Worm (Caenorhabditis elegans) whole organism, L2 larva: ENCODE measurements around the gene prk-2.

ENCODE experiments used
- C34F6.9 ChIP-seq: fragments of 150-350 bp; optimal IDR thresholded peaks from 2 replicates; lab custom pipeline; 2014; ENCODE audit warnings: missing biosample characterization, missing genetic modification characterization
- F13H6.1 ChIP-seq: sonication (generic microtip); optimal IDR thresholded peaks from 2 replicates; lab custom pipeline; 2016; ENCODE audit warnings: missing genetic modification characterization, missing compliant biosample characterization
- ZK546.5 ChIP-seq: sonication (generic microtip); optimal IDR thresholded peaks from 2 replicates; lab custom pipeline; 2017; ENCODE audit warnings: missing biosample characterization, missing genetic modification characterization
- alr-1 ChIP-seq: fragments of 150-350 bp; optimal IDR thresholded peaks from 2 replicates; lab custom pipeline; 2014; ENCODE audit warnings: missing biosample characterization, missing genetic modification characterization
- aly-2 ChIP-seq: fragments of 150-350 bp; optimal IDR thresholded peaks from 2 replicates; lab custom pipeline; 2014; ENCODE audit warnings: missing biosample characterization, missing genetic modification characterization
- ama-1 ChIP-seq: fragments of 150-350 bp; optimal IDR thresholded peaks from 2 replicates; lab custom pipeline; 2018; ENCODE audit warnings: inconsistent platforms
- ceh-16 ChIP-seq: fragments of 150-350 bp; optimal IDR thresholded peaks from 2 replicates; lab custom pipeline; 2014; ENCODE audit warnings: missing biosample characterization, missing genetic modification characterization
- ceh-82 ChIP-seq: fragments of 150-350 bp; optimal IDR thresholded peaks from 2 replicates; lab custom pipeline; 2014; ENCODE audit warnings: missing biosample characterization, missing genetic modification characterization
- crh-2 ChIP-seq: sonication (generic microtip); optimal IDR thresholded peaks from 2 replicates; lab custom pipeline; 2017; ENCODE audit warnings: missing biosample characterization, missing genetic modification characterization
- egl-27 ChIP-seq: sonication (generic microtip); optimal IDR thresholded peaks from 3 replicates; lab custom pipeline; 2017; ENCODE audit warnings: missing biosample characterization, missing genetic modification reagents, missing genetic modification characterization
- elt-1 ChIP-seq: fragments of 150-350 bp; optimal IDR thresholded peaks from 2 replicates; lab custom pipeline; 2014; ENCODE audit warnings: missing biosample characterization, missing genetic modification characterization
- elt-3 ChIP-seq: sonication (generic microtip); optimal IDR thresholded peaks from 2 replicates; lab custom pipeline; 2017; ENCODE audit warnings: missing biosample characterization, missing genetic modification characterization
- gmeb-1 ChIP-seq: fragments of 150-350 bp; optimal IDR thresholded peaks from 2 replicates; lab custom pipeline; 2014; ENCODE audit warnings: missing biosample characterization, missing genetic modification characterization
- lin-11 ChIP-seq: fragments of 150-350 bp; sonication (generic microtip); optimal IDR thresholded peaks from 2 replicates; lab custom pipeline; 2014; ENCODE audit warnings: missing biosample characterization, missing genetic modification characterization, inconsistent platforms, mixed read lengths
- lin-13 ChIP-seq: fragments of 150-350 bp; optimal IDR thresholded peaks from 2 replicates; lab custom pipeline; 2014; ENCODE audit warnings: missing biosample characterization, missing genetic modification reagents, missing genetic modification characterization
- lsy-2 ChIP-seq, 2 experiments: fragments of 150-350 bp in 1 of 2; sonication (generic microtip) in 1 of 2; optimal IDR thresholded peaks; 2 replicates each; lab custom pipeline; 2014 to 2017; ENCODE audit warnings: missing biosample characterization in 2 of 2, missing genetic modification characterization in 2 of 2
- mab-5 ChIP-seq: fragments of 150-350 bp; optimal IDR thresholded peaks from 2 replicates; lab custom pipeline; 2014; ENCODE audit warnings: missing biosample characterization, missing genetic modification characterization
- mbf-1 ChIP-seq: sonication (generic microtip); optimal IDR thresholded peaks from 2 replicates; lab custom pipeline; 2017; ENCODE audit warnings: missing biosample characterization, missing genetic modification characterization
- nhr-10 ChIP-seq: sonication (generic microtip); optimal IDR thresholded peaks from 2 replicates; lab custom pipeline; 2017; ENCODE audit warnings: missing biosample characterization, missing genetic modification characterization
- nhr-11 ChIP-seq: fragments of 150-350 bp; optimal IDR thresholded peaks from 2 replicates; lab custom pipeline; 2014; ENCODE audit warnings: missing biosample characterization, missing genetic modification characterization
- nhr-12 ChIP-seq: fragments of 150-350 bp; optimal IDR thresholded peaks from 2 replicates; lab custom pipeline; 2014; ENCODE audit warnings: missing biosample characterization, missing genetic modification characterization
- nhr-23 ChIP-seq: fragments of 150-350 bp; optimal IDR thresholded peaks from 2 replicates; lab custom pipeline; 2014; ENCODE audit warnings: missing biosample characterization, missing genetic modification reagents, missing genetic modification characterization
- nhr-237 ChIP-seq: fragments of 150-350 bp; optimal IDR thresholded peaks from 2 replicates; lab custom pipeline; 2014; ENCODE audit warnings: missing biosample characterization, missing genetic modification characterization
- nhr-77 ChIP-seq: fragments of 150-350 bp; optimal IDR thresholded peaks from 2 replicates; lab custom pipeline; 2014; ENCODE audit warnings: missing biosample characterization, missing genetic modification characterization
- peb-1 ChIP-seq: fragments of 150-350 bp; optimal IDR thresholded peaks from 2 replicates; lab custom pipeline; 2014; ENCODE audit warnings: missing biosample characterization, missing genetic modification characterization
- sem-4 ChIP-seq: fragments of 150-350 bp; optimal IDR thresholded peaks from 2 replicates; lab custom pipeline; 2014; ENCODE audit warnings: missing biosample characterization, missing genetic modification reagents, missing genetic modification characterization
- skn-1 ChIP-seq: sonication (generic microtip); optimal IDR thresholded peaks from 2 replicates; lab custom pipeline; 2017; ENCODE audit warnings: missing biosample characterization, missing genetic modification characterization
- sma-3 ChIP-seq: sonication (generic microtip); optimal IDR thresholded peaks from 2 replicates; lab custom pipeline; 2016; ENCODE audit warnings: missing genetic modification reagents, missing genetic modification characterization, missing compliant biosample characterization
- snpc-4 ChIP-seq: fragments of 150-350 bp; optimal IDR thresholded peaks from 2 replicates; lab custom pipeline; 2014; ENCODE audit warnings: missing biosample characterization, missing genetic modification characterization
- zag-1 ChIP-seq: fragments of 150-350 bp; optimal IDR thresholded peaks from 2 replicates; lab custom pipeline; 2014; ENCODE audit warnings: missing biosample characterization, missing genetic modification characterization
- ztf-1 ChIP-seq: fragments of 200-800 bp; sonication (Bioruptor generic); conservative IDR thresholded peaks from 2 replicates; pipeline ENCODE4 v1.3.6; 2022; ENCODE audit warnings: missing genetic modification characterization, missing compliant biosample characterization
- ztf-11 ChIP-seq: sonication (generic microtip); optimal IDR thresholded peaks from 2 replicates; lab custom pipeline; 2017; ENCODE audit warnings: missing biosample characterization, missing genetic modification characterization

prk-2 gene

ce11 chrIII:3322317-3323010, 47.5 kb downstream of the prk-2 start, which contains the start of gene phf-15:
phf-15 (plus strand) TSS chrIII:3322853.
- no peak for TF ChIP-seq snpc-4 (tag; lab: Kevin White, UChicago)
- TF ChIP-seq mab-5 (tag; lab: Kevin White, UChicago) = no peak
- TF ChIP-seq aly-2 (tag; lab: Kevin White, UChicago) = no peak
- peak in 1 of 2 experiments; percentile 30 for TF ChIP-seq lsy-2 (tag; optimal IDR thresholded peaks at IDR 0.05; lab: Kevin White, UChicago)
- peak; percentile 29 for TF ChIP-seq crh-2 (tag; lab: Kevin White, UChicago)
- no peak for TF ChIP-seq sem-4 (tag; lab: Kevin White, UChicago)
- no peak for TF ChIP-seq F13H6.1
- no peak for TF ChIP-seq skn-1 (tag; lab: Kevin White, UChicago)
- no peak for TF ChIP-seq nhr-10 (tag; lab: Kevin White, UChicago)

- TF ChIP-seq peb-1 (no peak), skn-1 (tag; lab: Kevin White, UChicago) (no peak), sma-3 (GFP tag; lab: Kevin White, UChicago) (no peak), crh-2 (tag; lab: Kevin White, UChicago) (no peak), alr-1 (tag; lab: Kevin White, UChicago) (no peak), nhr-11 (no peak), ZK546.5 (tag; lab: Kevin White, UChicago) (no peak), ztf-11 (no peak), nhr-237 (tag; lab: Kevin White, UChicago) (no peak), nhr-23 (no peak), egl-27 (tag; lab: Kevin White, UChicago) (no peak), C34F6.9 (no peak), lin-11 (tag; lab: Kevin White, UChicago) (no peak), zag-1 (tag; lab: Kevin White, UChicago) (no peak), gmeb-1 (tag; lab: Kevin White, UChicago) (no peak), nhr-12 (tag; lab: Kevin White, UChicago) (no peak), ceh-16 (tag; lab: Kevin White, UChicago) (no peak), mbf-1 (tag; lab: Kevin White, UChicago) (no peak), ztf-1 (GFP tag; lab: Robert Waterston, UW) (no peak)
These were observed 48.9 kb downstream of the prk-2 start, which contains the start of gene Y53G8AR.9 for ce11 chrIII:3321145-3321544. Y53G8AR.9 (minus strand) TSS chrIII:3321245.

ce11 chrIII:3317887-3318286, 52.1 kb downstream of the prk-2 start:
- TF ChIP-seq peb-1 (no peak), elt-1 (tag; lab: Kevin White, UChicago) (no peak), elt-3 (no peak), ama-1 (lab: Kevin White, UChicago) (no peak), ZK546.5 (tag; lab: Kevin White, UChicago) (no peak), nhr-77 (no peak), crh-2 (tag; lab: Kevin White, UChicago) (no peak), lin-11 (tag; lab: Kevin White, UChicago) (no peak), lin-13 (GFP tag; lab: Kevin White, UChicago) (no peak), gmeb-1 (tag; lab: Kevin White, UChicago) (no peak), ceh-82 (tag; lab: Kevin White, UChicago) (no peak), nhr-10 (tag; lab: Kevin White, UChicago) (no peak), mab-5 (tag; lab: Kevin White, UChicago) (no peak), nhr-23 (no peak)
